Worm (Caenorhabditis elegans) whole organism, young adult: ENCODE measurements around the gene ZK177.9.

Source experiments
- B0019.2 ChIP-seq: fragments of 200-800 bp; sonication (Bioruptor generic); conservative IDR thresholded peaks from 2 replicates; pipeline ENCODE4 v1.3.6; 2022; ENCODE audit warnings: missing genetic modification reagents, missing genetic modification characterization, missing compliant biosample characterization
- B0261.1 ChIP-seq: sonication (generic microtip); optimal IDR thresholded peaks from 2 replicates; lab custom pipeline; 2016; ENCODE audit warnings: mild to moderate bottlenecking, missing genetic modification characterization, moderate library complexity, missing compliant biosample characterization
- C06A6.2 ChIP-seq: fragments of 200-800 bp; sonication (Bioruptor generic); conservative IDR thresholded peaks from 2 replicates; pipeline ENCODE4 v1.3.6; 2022; ENCODE audit warnings: missing genetic modification characterization, missing compliant biosample characterization
- C17E4.6 ChIP-seq: fragments of 200-800 bp; sonication (Bioruptor generic); IDR thresholded peaks from 2 replicates; pipeline ENCODE4 v1.3.6; 2022; ENCODE audit warnings: missing genetic modification reagents, missing genetic modification characterization, missing compliant biosample characterization
- F33H1.4 ChIP-seq: fragments of 200-800 bp; sonication (Bioruptor generic); IDR thresholded peaks from 2 replicates; pipeline ENCODE4 v1.3.6; 2022; ENCODE audit warnings: missing genetic modification reagents, missing genetic modification characterization, missing compliant biosample characterization
- F39B2.1 ChIP-seq: fragments of 200-800 bp; sonication (Bioruptor generic); IDR thresholded peaks from 2 replicates; pipeline ENCODE4 v1.3.6; 2022; ENCODE audit warnings: missing genetic modification reagents, missing genetic modification characterization, missing compliant biosample characterization
- F49E8.2 ChIP-seq: sonication (generic microtip); optimal IDR thresholded peaks from 3 replicates; lab custom pipeline; 2017; ENCODE audit warnings: missing genetic modification characterization, mild to moderate bottlenecking, missing compliant biosample characterization, antibody characterized with exemption, moderate library complexity; ENCODE audit not compliant: insufficient read depth
- F52B5.7 ChIP-seq: sonication (generic microtip); optimal IDR thresholded peaks from 2 replicates; lab custom pipeline; 2016; ENCODE audit warnings: mild to moderate bottlenecking, missing genetic modification characterization, missing compliant biosample characterization
- F55B11.4 ChIP-seq: sonication (generic microtip); optimal IDR thresholded peaks from 2 replicates; lab custom pipeline; 2016; ENCODE audit warnings: missing compliant biosample characterization, missing genetic modification characterization, borderline replicate concordance; ENCODE audit not compliant: insufficient read depth
- F57A8.1 ChIP-seq: fragments of 200-800 bp; sonication (Bioruptor generic); optimal IDR thresholded peaks from 2 replicates; lab custom pipeline; 2018; ENCODE audit warnings: mild to moderate bottlenecking, missing genetic modification characterization, moderate library complexity, missing compliant biosample characterization
- K12H6.12 ChIP-seq: fragments of 200-800 bp; sonication (Bioruptor generic); optimal IDR thresholded peaks from 2 replicates; lab custom pipeline; 2018; ENCODE audit warnings: mild to moderate bottlenecking, missing genetic modification characterization, missing compliant biosample characterization
- T07F8.4 ChIP-seq: sonication (generic microtip); optimal IDR thresholded peaks from 2 replicates; lab custom pipeline; 2016; ENCODE audit warnings: mild to moderate bottlenecking, missing genetic modification characterization, moderate library complexity, missing compliant biosample characterization
- Y56A3A.18 ChIP-seq: fragments of 200-800 bp; sonication (Bioruptor generic); IDR thresholded peaks from 2 replicates; pipeline ENCODE4 v1.3.6; 2022; ENCODE audit warnings: missing genetic modification reagents, missing genetic modification characterization, missing compliant biosample characterization
- ZK185.1 ChIP-seq: sonication (generic microtip); optimal IDR thresholded peaks from 2 replicates; lab custom pipeline; 2016; ENCODE audit warnings: mild to moderate bottlenecking, missing genetic modification characterization, missing compliant biosample characterization; ENCODE audit not compliant: poor library complexity, severe bottlenecking
- akir-1 ChIP-seq: fragments of 200-800 bp; sonication (Bioruptor generic); optimal IDR thresholded peaks from 2 replicates; lab custom pipeline; 2018; ENCODE audit warnings: mild to moderate bottlenecking, missing genetic modification characterization, moderate library complexity, missing compliant biosample characterization
- atf-7 ChIP-seq: sonication (generic microtip); optimal IDR thresholded peaks from 2 replicates; lab custom pipeline; 2017; ENCODE audit warnings: mild to moderate bottlenecking, missing genetic modification characterization, missing compliant biosample characterization
- athp-1 ChIP-seq: sonication (generic microtip); optimal IDR thresholded peaks from 2 replicates; lab custom pipeline; 2017; ENCODE audit warnings: mild to moderate bottlenecking, missing genetic modification characterization, missing compliant biosample characterization
- ceh-27 ChIP-seq: fragments of 200-800 bp; sonication (Bioruptor generic); optimal IDR thresholded peaks from 2 replicates; lab custom pipeline; 2018; ENCODE audit warnings: mild to moderate bottlenecking, missing genetic modification characterization, moderate library complexity, missing compliant biosample characterization
- dpl-1 ChIP-seq: fragments of 150-350 bp; optimal IDR thresholded peaks from 2 replicates; lab custom pipeline; 2014; ENCODE audit warnings: missing biosample characterization, missing genetic modification reagents, missing genetic modification characterization
- efl-1 ChIP-seq: fragments of 150-350 bp; optimal IDR thresholded peaks from 2 replicates; lab custom pipeline; 2014; ENCODE audit warnings: missing biosample characterization, missing genetic modification reagents, missing genetic modification characterization
- egl-18 ChIP-seq: fragments of 200-800 bp; sonication (Bioruptor generic); IDR thresholded peaks from 2 replicates; pipeline ENCODE4 v1.3.6; 2022; ENCODE audit warnings: missing genetic modification reagents, missing genetic modification characterization, missing compliant biosample characterization
- ekl-4 ChIP-seq: fragments of 200-800 bp; sonication (Bioruptor generic); IDR thresholded peaks from 2 replicates; pipeline ENCODE4 v1.3.6; 2022; ENCODE audit warnings: missing genetic modification reagents, missing genetic modification characterization, missing compliant biosample characterization
- him-1 ChIP-seq: sonication (generic microtip); optimal IDR thresholded peaks from 2 replicates; lab custom pipeline; 2016; ENCODE audit warnings: missing genotype, missing genetic modification reagents, missing genetic modification characterization, missing compliant biosample characterization
- hlh-12 ChIP-seq: sonication (generic microtip); optimal IDR thresholded peaks from 2 replicates; lab custom pipeline; 2016; ENCODE audit warnings: missing genetic modification characterization, missing compliant biosample characterization
- hmg-20 ChIP-seq: fragments of 200-800 bp; sonication (Bioruptor generic); IDR thresholded peaks from 2 replicates; pipeline ENCODE4 v1.3.6; 2022; ENCODE audit warnings: missing genetic modification reagents, missing genetic modification characterization, missing compliant biosample characterization
- hrde-1 ChIP-seq: sonication (generic microtip); optimal IDR thresholded peaks from 2 replicates; lab custom pipeline; 2016; ENCODE audit warnings: missing genetic modification characterization, mild to moderate bottlenecking, missing compliant biosample characterization, moderate library complexity, missing genotype, missing genetic modification reagents, borderline replicate concordance
- hsf-1 ChIP-seq: fragments of 200-800 bp; sonication (Bioruptor generic); IDR thresholded peaks from 2 replicates; pipeline ENCODE4 v1.3.6; 2022; ENCODE audit warnings: missing genetic modification reagents, missing genetic modification characterization, missing compliant biosample characterization
- lin-40 ChIP-seq: sonication (generic microtip); optimal IDR thresholded peaks from 2 replicates; lab custom pipeline; 2016; ENCODE audit warnings: missing genetic modification characterization, mild to moderate bottlenecking, missing compliant biosample characterization, missing genotype, missing genetic modification reagents
- lin-54 ChIP-seq: fragments of 200-800 bp; sonication (Bioruptor generic); optimal IDR thresholded peaks from 2 replicates; lab custom pipeline; 2018; ENCODE audit warnings: mild to moderate bottlenecking, missing genetic modification characterization, missing compliant biosample characterization
- mel-28 ChIP-seq: sonication (generic microtip); optimal IDR thresholded peaks from 2 replicates; lab custom pipeline; 2016; ENCODE audit warnings: borderline replicate concordance, mild to moderate bottlenecking, missing genetic modification characterization, missing compliant biosample characterization
- mxl-1 ChIP-seq: sonication (generic microtip); optimal IDR thresholded peaks from 2 replicates; lab custom pipeline; 2016; ENCODE audit warnings: missing genetic modification characterization, missing compliant biosample characterization
- nfya-1 ChIP-seq: sonication (generic microtip); optimal IDR thresholded peaks from 2 replicates; lab custom pipeline; 2017; ENCODE audit warnings: antibody characterized with exemption, missing compliant biosample characterization, missing genetic modification characterization, borderline replicate concordance; ENCODE audit not compliant: insufficient read depth
- nhr-27 ChIP-seq: fragments of 200-800 bp; sonication (Bioruptor generic); optimal IDR thresholded peaks from 2 replicates; lab custom pipeline; 2018; ENCODE audit warnings: mild to moderate bottlenecking, missing genetic modification characterization, moderate library complexity, missing compliant biosample characterization
- nhr-80 ChIP-seq: sonication (generic microtip); optimal IDR thresholded peaks from 2 replicates; lab custom pipeline; 2016; ENCODE audit warnings: missing genetic modification characterization, missing compliant biosample characterization
- pbrm-1 ChIP-seq: fragments of 200-800 bp; sonication (Bioruptor generic); IDR thresholded peaks from 2 replicates; pipeline ENCODE4 v1.3.6; 2022; ENCODE audit warnings: missing genetic modification reagents, missing genetic modification characterization, missing compliant biosample characterization
- pha-4 ChIP-seq: fragments of 150-350 bp; sonication (generic microtip); optimal IDR thresholded peaks from 2 replicates; lab custom pipeline; 2014; ENCODE audit warnings: missing biosample characterization, missing genetic modification reagents, missing genetic modification characterization
- repo-1 ChIP-seq: sonication (generic microtip); optimal IDR thresholded peaks from 2 replicates; lab custom pipeline; 2017; ENCODE audit warnings: mild to moderate bottlenecking, missing genetic modification characterization, missing compliant biosample characterization
- sdz-38 ChIP-seq: sonication (generic microtip); optimal IDR thresholded peaks from 2 replicates; lab custom pipeline; 2016; ENCODE audit warnings: missing genotype, missing genetic modification characterization, missing compliant biosample characterization
- snpc-1.1 ChIP-seq: sonication (generic microtip); optimal IDR thresholded peaks from 2 replicates; lab custom pipeline; 2017; ENCODE audit warnings: missing genetic modification characterization, mild to moderate bottlenecking, missing compliant biosample characterization, antibody characterized with exemption, moderate library complexity, missing genotype, missing genetic modification reagents; ENCODE audit not compliant: insufficient read depth
- snpc-4 ChIP-seq, 5 experiments: fragments of 150-350 bp in 1 of 5; sonication (generic microtip) in 4 of 5; optimal IDR thresholded peaks; 2 replicates each; lab custom pipeline; 2014 to 2018; ENCODE audit warnings: missing genetic modification characterization in 5 of 5, missing biosample characterization in 3 of 5, antibody characterized with exemption in 2 of 5, mild to moderate bottlenecking in 2 of 5, missing compliant biosample characterization in 2 of 5, missing genotype in 2 of 5, moderate library complexity in 2 of 5, missing genetic modification reagents in 1 of 5
- sptf-2 ChIP-seq: fragments of 200-800 bp; sonication (Bioruptor generic); optimal IDR thresholded peaks from 2 replicates; lab custom pipeline; 2018; ENCODE audit warnings: mild to moderate bottlenecking, missing genetic modification characterization, missing compliant biosample characterization
- ztf-18 ChIP-seq: sonication (generic microtip); optimal IDR thresholded peaks from 2 replicates; lab custom pipeline; 2016; ENCODE audit warnings: missing genotype, mild to moderate bottlenecking, missing genetic modification characterization, missing compliant biosample characterization
- ztf-3 ChIP-seq: fragments of 200-800 bp; sonication (Bioruptor generic); optimal IDR thresholded peaks from 2 replicates; lab custom pipeline; 2018; ENCODE audit warnings: mild to moderate bottlenecking, missing genetic modification characterization, missing compliant biosample characterization

The ZK177.9 gene

DNA sequence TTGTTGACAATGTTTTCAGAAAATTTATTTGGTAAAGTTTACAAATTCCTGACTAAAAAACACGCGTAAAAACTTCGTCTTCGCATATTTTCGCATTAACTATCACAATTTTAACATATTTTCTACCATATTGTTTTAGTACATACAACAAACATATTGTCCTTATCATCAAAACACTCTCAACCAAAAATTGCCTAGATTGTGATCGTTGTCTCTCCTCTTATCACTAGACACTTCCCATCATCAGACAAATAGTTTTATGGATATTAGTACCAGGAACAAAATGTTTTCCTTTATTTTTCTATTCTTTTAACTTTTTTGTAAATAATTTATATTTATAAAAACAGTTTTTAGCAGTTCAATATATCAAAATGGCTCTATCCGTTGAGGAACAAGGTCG is 43.8 kb upstream of the ZK177.9 start, which contains the start of gene C17C3.3:
TSS of gene C17C3.3 (plus strand) at position 346 of the 400 bp plus-strand sequence.
- no peak for TF ChIP-seq B0261.1 (tag; lab: Kevin White, UChicago)
- TF ChIP-seq T07F8.4 (tag; lab: Kevin White, UChicago), result no peak
- no peak for TF ChIP-seq nfya-1 (tag; lab: Kevin White, UChicago)
- no peak for TF ChIP-seq hsf-1
- no peak for TF ChIP-seq F55B11.4 (tag; lab: Kevin White, UChicago)
- TF ChIP-seq ztf-3 (GFP tag; lab: Kevin White, UChicago), result no peak
- TF ChIP-seq lin-40 (tag; lab: Kevin White, UChicago), result no peak
- no peak for TF ChIP-seq ztf-18
- TF ChIP-seq efl-1, result no peak
- TF ChIP-seq pbrm-1 (GFP tag; lab: Robert Waterston, UW), result no peak
- TF ChIP-seq atf-7 (tag; lab: Kevin White, UChicago), result no peak
- no peak for TF ChIP-seq hlh-12 (tag; lab: Kevin White, UChicago)
- TF ChIP-seq F39B2.1 (GFP tag; lab: Robert Waterston, UW), result no peak
- TF ChIP-seq K12H6.12 (tag; lab: Kevin White, UChicago), result no peak
- no peak for TF ChIP-seq F57A8.1
- no peak for TF ChIP-seq sdz-38 (tag; lab: Kevin White, UChicago)

ce11 chrII:5557134-5557533 is 39.6 kb upstream of the ZK177.9 start:
- TF ChIP-seq snpc-4 (GFP tag; optimal IDR thresholded peaks at IDR 0.05; lab: Kevin White, UChicago), result no peak
- TF ChIP-seq snpc-4 (tag; optimal IDR thresholded peaks at IDR 0.05; lab: Kevin White, UChicago), result peak in 1 of 4 experiments; percentile 7
- no peak for TF ChIP-seq nhr-27 (tag; lab: Kevin White, UChicago)
- TF ChIP-seq nhr-80, result peak; percentile 55
- TF ChIP-seq mel-28, result no peak
- no peak for TF ChIP-seq hmg-20
- no peak for TF ChIP-seq Y56A3A.18

DNA sequence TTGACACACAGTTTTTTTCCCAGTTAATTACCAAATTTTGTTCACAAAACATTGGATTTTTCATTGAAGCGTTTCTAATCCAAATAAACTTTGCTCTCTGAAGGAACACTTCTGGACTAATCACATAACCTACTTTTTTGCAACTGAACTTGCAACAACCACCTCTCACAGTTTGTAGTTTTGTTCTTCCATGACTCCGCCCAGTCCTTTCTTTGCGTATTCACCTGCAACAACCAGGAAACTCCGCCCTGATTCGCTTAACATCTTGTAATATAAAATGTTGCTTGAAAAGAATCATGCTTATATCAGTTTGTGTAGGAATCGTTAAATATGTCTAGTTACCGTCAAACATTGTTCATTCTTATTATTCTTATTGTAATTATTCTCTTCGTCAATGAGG is 38.9 kb upstream of the ZK177.9 start, which contains the start of gene ins-11:
TSS of gene ins-11 (plus strand) at position 301 of the 400 bp plus-strand sequence.
- TF ChIP-seq F55B11.4 (tag; lab: Kevin White, UChicago) (no peak), hrde-1 (tag; lab: Kevin White, UChicago) (no peak), dpl-1 (GFP tag; lab: Kevin White, UChicago) (no peak), ekl-4 (GFP tag; lab: Robert Waterston, UW) (no peak), F52B5.7 (no peak), ceh-27 (GFP tag; lab: Kevin White, UChicago) (no peak), C17E4.6 (GFP tag; lab: Robert Waterston, UW) (no peak), pha-4 (tag; lab: Kevin White, UChicago) (no peak)
- TF ChIP-seq, all 124 proteins: peak for 0

ce11 chrII:5555522-5555921 is 38.0 kb upstream of the ZK177.9 start:
- TF ChIP-seq F49E8.2 (tag; lab: Kevin White, UChicago) (no peak), snpc-4 (GFP tag; optimal IDR thresholded peaks at IDR 0.05; lab: Kevin White, UChicago) (no peak), snpc-4 (tag; optimal IDR thresholded peaks at IDR 0.05; lab: Kevin White, UChicago) (no peak), repo-1 (tag; lab: Kevin White, UChicago) (no peak), akir-1 (GFP tag; lab: Kevin White, UChicago) (no peak), mxl-1 (tag; lab: Kevin White, UChicago) (no peak), C06A6.2 (GFP tag; lab: Robert Waterston, UW) (no peak), lin-54 (GFP tag; lab: Kevin White, UChicago) (no peak), snpc-1.1 (tag; lab: Kevin White, UChicago) (no peak), F55B11.4 (tag; lab: Kevin White, UChicago) (no peak), egl-18 (GFP tag; lab: Robert Waterston, UW) (no peak), B0019.2 (GFP tag; lab: Robert Waterston, UW) (no peak), athp-1 (tag; lab: Kevin White, UChicago) (no peak), K12H6.12 (tag; lab: Kevin White, UChicago) (no peak), him-1 (tag; lab: Kevin White, UChicago) (no peak), ZK185.1 (tag; lab: Kevin White, UChicago) (no peak), F33H1.4 (GFP tag; lab: Robert Waterston, UW) (no peak), sptf-2 (GFP tag; lab: Kevin White, UChicago) (no peak)
